In the genomic region with DNA sequence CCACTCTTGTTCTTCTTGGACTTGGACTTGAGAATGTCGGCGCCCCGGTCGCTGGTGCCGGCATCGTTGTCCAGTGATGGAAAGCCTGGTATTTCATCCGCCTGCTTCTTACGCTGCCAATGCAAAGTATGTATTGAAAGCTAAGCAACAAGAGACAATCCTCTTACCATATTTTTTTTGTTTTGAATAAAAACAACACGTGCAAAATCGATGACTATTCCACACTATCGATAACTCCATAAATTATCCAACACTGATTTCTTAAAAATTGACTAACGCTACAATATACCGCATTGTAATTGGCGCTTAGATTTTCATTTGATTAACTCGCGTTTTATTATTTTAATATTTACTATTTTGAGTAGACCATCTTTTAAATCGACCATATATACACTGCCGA, we compare ENCODE assay signal across 1 fruit fly cellular context.
TF ChIP-seq lines count a peak whose summit lies in the region.

Gene CG32344, minus strand, starts transcription at position 235 of the 400 bp plus-strand sequence.

TF ChIP-seq in whole organism, embryonic, 481 proteins besides CTCF, POLR2A, EP300 and RAD21 (continued from another document):
- TF ChIP-seq mld (GFP tag; IDR thresholded peaks at IDR 0.05; lab: Robert Waterston, UW; ENCODE audit: partially characterized antibody) (peak; percentile 50; the same call in 1 of the 3 replicates), CG34422 (GFP tag; IDR thresholded peaks at IDR 0.05; lab: Robert Waterston, UW) (no peak), Scr (GFP tag; IDR thresholded peaks at IDR 0.05; lab: Robert Waterston, UW; ENCODE audit: partially characterized antibody) (peak; percentile 71), sna (GFP tag; IDR thresholded peaks at IDR 0.05; lab: Robert Waterston, UW; ENCODE audit: partially characterized antibody) (peak; percentile 72)
TF ChIP-seq in whole organism, embryonic: peak in this region for 80.
